Fruit fly (Drosophila melanogaster) whole organism, embryonic: ENCODE results near the gene CG17839.

Source experiments
- Awh ChIP-seq: fragments of 200-800 bp; sonication (Bioruptor generic); IDR thresholded peaks from 2 replicates; pipeline ENCODE4, ENCODE4 v1.3.6; 2022; ENCODE audit warnings: missing biosample characterization, missing genetic modification characterization
- Bteb2 ChIP-seq: fragments of 200-800 bp; sonication (Bioruptor generic); optimal IDR thresholded peaks from 2 replicates; lab custom pipeline; 2016; ENCODE audit warnings: missing biosample characterization, missing genetic modification characterization
- CG1024 ChIP-seq: fragments of 200-800 bp; sonication (Bioruptor generic); IDR thresholded peaks from 2 replicates; pipeline ENCODE4 v1.3.6; 2022; ENCODE audit warnings: missing biosample characterization, missing genetic modification characterization
- CG11093 ChIP-seq: fragments of 200-800 bp; sonication (Bioruptor generic); IDR thresholded peaks from 3 replicates; pipeline ENCODE4 v1.3.6; 2022; ENCODE audit warnings: missing biosample characterization, missing genetic modification characterization
- CG12104 ChIP-seq: fragments of 200-800 bp; sonication (Bioruptor generic); optimal IDR thresholded peaks from 3 replicates; lab custom pipeline; 2016; ENCODE audit warnings: missing biosample characterization, missing genetic modification characterization
- CG13894 ChIP-seq: fragments of 200-800 bp; sonication (Bioruptor generic); optimal IDR thresholded peaks from 3 replicates; lab custom pipeline; 2018; ENCODE audit warnings: missing biosample characterization, mild to moderate bottlenecking, missing genetic modification characterization, moderate library complexity
- CG14014 ChIP-seq: fragments of 200-800 bp; sonication (Bioruptor generic); IDR thresholded peaks from 2 replicates; pipeline ENCODE4 v1.3.6; 2022; ENCODE audit warnings: missing biosample characterization, missing genetic modification characterization
- CG15514 ChIP-seq: fragments of 200-800 bp; sonication (Bioruptor generic); optimal IDR thresholded peaks from 3 replicates; lab custom pipeline; 2017; ENCODE audit warnings: missing biosample characterization, missing genetic modification characterization, mild to moderate bottlenecking, moderate library complexity, missing genetic modification reagents
- CG1602 ChIP-seq: fragments of 200-800 bp; sonication (Bioruptor generic); optimal IDR thresholded peaks from 3 replicates; lab custom pipeline; 2016; ENCODE audit warnings: missing biosample characterization, missing genetic modification characterization
- CG18619 ChIP-seq: fragments of 200-800 bp; sonication (Bioruptor generic); optimal IDR thresholded peaks from 3 replicates; lab custom pipeline; 2017; ENCODE audit warnings: missing biosample characterization, mild to moderate bottlenecking, missing genetic modification characterization
- CG31365 ChIP-seq: fragments of 200-800 bp; sonication (Bioruptor generic); optimal IDR thresholded peaks from 2 replicates; lab custom pipeline; 2018; ENCODE audit warnings: missing biosample characterization, mild to moderate bottlenecking, missing genetic modification characterization
- CG31388 ChIP-seq: fragments of 200-800 bp; sonication (Bioruptor generic); optimal IDR thresholded peaks from 2 replicates; lab custom pipeline; 2016; ENCODE audit warnings: missing biosample characterization, missing genetic modification characterization
- CG32772 ChIP-seq: fragments of 200-800 bp; sonication (Bioruptor generic); IDR thresholded peaks from 2 replicates; pipeline ENCODE4 v1.3.6; 2022; ENCODE audit warnings: missing biosample characterization, missing genetic modification characterization
- CG4820 ChIP-seq: fragments of 200-800 bp; sonication (Bioruptor generic); optimal IDR thresholded peaks from 3 replicates; lab custom pipeline; 2016; ENCODE audit warnings: missing biosample characterization, missing genetic modification characterization
- CG8388 ChIP-seq: fragments of 200-800 bp; sonication (Bioruptor generic); optimal IDR thresholded peaks from 2 replicates; lab custom pipeline; 2019; ENCODE audit warnings: missing biosample characterization, mild to moderate bottlenecking, missing genetic modification characterization, moderate library complexity
- D19B ChIP-seq: fragments of 200-800 bp; sonication (Bioruptor generic); optimal IDR thresholded peaks from 2 replicates; lab custom pipeline; 2017; ENCODE audit warnings: missing biosample characterization, mild to moderate bottlenecking, missing genetic modification characterization
- ERR ChIP-seq: fragments of 200-800 bp; sonication (Bioruptor generic); optimal IDR thresholded peaks from 2 replicates; lab custom pipeline; 2016; ENCODE audit warnings: missing biosample characterization, missing genetic modification characterization
- Ets97D ChIP-seq: fragments of 200-800 bp; sonication (Bioruptor generic); optimal IDR thresholded peaks from 3 replicates; lab custom pipeline; 2016; ENCODE audit warnings: missing biosample characterization, missing genetic modification characterization
- HHEX ChIP-seq: fragments of 200-800 bp; sonication (Bioruptor generic); optimal IDR thresholded peaks from 3 replicates; lab custom pipeline; 2017; ENCODE audit warnings: missing biosample characterization, mild to moderate bottlenecking, missing genetic modification characterization, missing genetic modification reagents
- Jarid2 ChIP-seq: fragments of 200-800 bp; sonication (Bioruptor generic); optimal IDR thresholded peaks from 3 replicates; lab custom pipeline; 2017; ENCODE audit warnings: mild to moderate bottlenecking, missing biosample characterization, missing genetic modification reagents, missing genetic modification characterization
- Mes4 ChIP-seq: fragments of 200-800 bp; sonication (Bioruptor generic); optimal IDR thresholded peaks from 2 replicates; lab custom pipeline; 2016; ENCODE audit warnings: missing biosample characterization, missing genetic modification characterization
- Oaz ChIP-seq: fragments of 200-800 bp; sonication (Bioruptor generic); IDR thresholded peaks from 2 replicates; pipeline ENCODE4 v1.3.6; 2022; ENCODE audit warnings: missing biosample characterization, missing genetic modification characterization
- Optix ChIP-seq: fragments of 200-800 bp; sonication (Bioruptor generic); IDR thresholded peaks from 3 replicates; pipeline ENCODE4 v1.3.6; 2022; ENCODE audit warnings: missing biosample characterization, missing genetic modification characterization
- Sox102F ChIP-seq: fragments of 200-800 bp; sonication (Bioruptor generic); optimal IDR thresholded peaks from 2 replicates; lab custom pipeline; 2018; ENCODE audit warnings: missing biosample characterization, mild to moderate bottlenecking, missing genetic modification characterization, moderate library complexity
- Taf1 ChIP-seq: fragments of 200-800 bp; sonication (Bioruptor generic); IDR thresholded peaks from 2 replicates; pipeline ENCODE4 v1.3.6; 2022; ENCODE audit warnings: missing biosample characterization, missing genetic modification characterization
- Vsx1 ChIP-seq: fragments of 200-800 bp; sonication (Bioruptor generic); optimal IDR thresholded peaks from 2 replicates; lab custom pipeline; 2017; ENCODE audit warnings: missing biosample characterization, mild to moderate bottlenecking, missing genetic modification characterization, missing genetic modification reagents
- ab ChIP-seq: fragments of 200-800 bp; sonication (Bioruptor generic); optimal IDR thresholded peaks from 2 replicates; lab custom pipeline; 2016; ENCODE audit warnings: missing biosample characterization, missing genetic modification characterization
- bigmax ChIP-seq: fragments of 200-800 bp; sonication (Bioruptor generic); optimal IDR thresholded peaks from 2 replicates; lab custom pipeline; 2018; ENCODE audit warnings: missing biosample characterization, mild to moderate bottlenecking, missing genetic modification characterization
- disco-r ChIP-seq: fragments of 200-800 bp; sonication (Bioruptor generic); optimal IDR thresholded peaks from 2 replicates; lab custom pipeline; 2016; ENCODE audit warnings: missing biosample characterization, missing genetic modification characterization
- dysf ChIP-seq: fragments of 200-800 bp; sonication (Bioruptor generic); IDR thresholded peaks from 3 replicates; pipeline ENCODE4 v1.3.6; 2022; ENCODE audit warnings: missing biosample characterization, missing genetic modification characterization
- eve ChIP-seq, 2 experiments: fragments of >200 bp; optimal IDR thresholded peaks; 2 replicates each; lab custom pipeline; 2017; ENCODE audit warnings: missing biosample characterization in 2 of 2, missing genetic modification characterization in 2 of 2
- ftz-f1 ChIP-seq: fragments of 200-800 bp; sonication (Bioruptor generic); optimal IDR thresholded peaks from 2 replicates; lab custom pipeline; 2016; ENCODE audit warnings: missing biosample characterization, missing genetic modification characterization
- grn ChIP-seq: fragments of 200-800 bp; sonication (Bioruptor generic); optimal IDR thresholded peaks from 3 replicates; lab custom pipeline; 2017; ENCODE audit warnings: missing biosample characterization, missing genetic modification characterization
- h ChIP-seq: fragments of >200 bp; optimal IDR thresholded peaks from 2 replicates; lab custom pipeline; 2017
- hb ChIP-seq: fragments of 200-800 bp; sonication (Bioruptor generic); IDR thresholded peaks from 3 replicates; pipeline ENCODE4 v1.3.6; 2022; ENCODE audit warnings: missing biosample characterization, missing genetic modification characterization; ENCODE audit not compliant: partially characterized antibody
- hbn ChIP-seq: fragments of 200-800 bp; sonication (Bioruptor generic); IDR thresholded peaks from 2 replicates; pipeline ENCODE4 v1.3.6; 2022; ENCODE audit warnings: missing biosample characterization, missing genetic modification characterization; ENCODE audit not compliant: partially characterized antibody
- kni ChIP-seq: fragments of 200-800 bp; sonication (Bioruptor generic); optimal IDR thresholded peaks from 3 replicates; lab custom pipeline; 2017; ENCODE audit warnings: mild to moderate bottlenecking, missing biosample characterization, missing genetic modification reagents, missing genetic modification characterization
- nerfin-1 ChIP-seq: fragments of 200-800 bp; sonication (Bioruptor generic); optimal IDR thresholded peaks from 3 replicates; lab custom pipeline; 2019; ENCODE audit warnings: missing biosample characterization, mild to moderate bottlenecking, missing genetic modification characterization, moderate library complexity
- oc ChIP-seq: fragments of 200-800 bp; sonication (Bioruptor generic); optimal IDR thresholded peaks from 2 replicates; lab custom pipeline; 2018; ENCODE audit warnings: missing biosample characterization, mild to moderate bottlenecking, missing genetic modification characterization, moderate library complexity
- pzg ChIP-seq: fragments of 200-800 bp; sonication (Bioruptor generic); optimal IDR thresholded peaks from 3 replicates; lab custom pipeline; 2018; ENCODE audit warnings: missing biosample characterization, mild to moderate bottlenecking, missing genetic modification characterization, moderate library complexity
- repo ChIP-seq: fragments of 200-800 bp; sonication (Bioruptor generic); optimal IDR thresholded peaks from 2 replicates; lab custom pipeline; 2016; ENCODE audit warnings: missing biosample characterization, missing genetic modification characterization
- sd ChIP-seq: fragments of 200-800 bp; sonication (Bioruptor generic); optimal IDR thresholded peaks from 3 replicates; lab custom pipeline; 2018; ENCODE audit warnings: missing biosample characterization, mild to moderate bottlenecking, missing genetic modification characterization, moderate library complexity
- slou ChIP-seq: fragments of 200-800 bp; sonication (Bioruptor generic); optimal IDR thresholded peaks from 3 replicates; lab custom pipeline; 2016; ENCODE audit warnings: missing biosample characterization, missing genetic modification characterization
- sr ChIP-seq: fragments of 200-800 bp; sonication (Bioruptor generic); IDR thresholded peaks from 3 replicates; pipeline ENCODE4 v1.3.6; 2022; ENCODE audit warnings: missing biosample characterization, missing genetic modification characterization
- ssp ChIP-seq: fragments of 200-800 bp; sonication (Bioruptor generic); IDR thresholded peaks from 2 replicates; pipeline ENCODE4 v1.3.6; 2022; ENCODE audit warnings: missing biosample characterization, missing genetic modification characterization
- tin ChIP-seq: fragments of 200-800 bp; sonication (Bioruptor generic); optimal IDR thresholded peaks from 3 replicates; lab custom pipeline; 2016; ENCODE audit warnings: missing biosample characterization, missing genetic modification characterization
- wek ChIP-seq: fragments of 200-800 bp; sonication (Bioruptor generic); optimal IDR thresholded peaks from 3 replicates; lab custom pipeline; 2018; ENCODE audit warnings: missing biosample characterization, mild to moderate bottlenecking, missing genetic modification characterization, moderate library complexity
- yki ChIP-seq: fragments of >200 bp; optimal IDR thresholded peaks from 3 replicates; lab custom pipeline; 2018
- zen2 ChIP-seq: fragments of 200-800 bp; sonication (Bioruptor generic); IDR thresholded peaks from 3 replicates; pipeline ENCODE4 v1.3.6; 2022; ENCODE audit warnings: missing biosample characterization, missing genetic modification characterization; ENCODE audit not compliant: partially characterized antibody
- zf30C ChIP-seq: fragments of 200-800 bp; sonication (Bioruptor generic); optimal IDR thresholded peaks from 3 replicates; lab custom pipeline; 2018; ENCODE audit warnings: missing biosample characterization, mild to moderate bottlenecking, missing genetic modification characterization

The CG17839 gene

DNA sequence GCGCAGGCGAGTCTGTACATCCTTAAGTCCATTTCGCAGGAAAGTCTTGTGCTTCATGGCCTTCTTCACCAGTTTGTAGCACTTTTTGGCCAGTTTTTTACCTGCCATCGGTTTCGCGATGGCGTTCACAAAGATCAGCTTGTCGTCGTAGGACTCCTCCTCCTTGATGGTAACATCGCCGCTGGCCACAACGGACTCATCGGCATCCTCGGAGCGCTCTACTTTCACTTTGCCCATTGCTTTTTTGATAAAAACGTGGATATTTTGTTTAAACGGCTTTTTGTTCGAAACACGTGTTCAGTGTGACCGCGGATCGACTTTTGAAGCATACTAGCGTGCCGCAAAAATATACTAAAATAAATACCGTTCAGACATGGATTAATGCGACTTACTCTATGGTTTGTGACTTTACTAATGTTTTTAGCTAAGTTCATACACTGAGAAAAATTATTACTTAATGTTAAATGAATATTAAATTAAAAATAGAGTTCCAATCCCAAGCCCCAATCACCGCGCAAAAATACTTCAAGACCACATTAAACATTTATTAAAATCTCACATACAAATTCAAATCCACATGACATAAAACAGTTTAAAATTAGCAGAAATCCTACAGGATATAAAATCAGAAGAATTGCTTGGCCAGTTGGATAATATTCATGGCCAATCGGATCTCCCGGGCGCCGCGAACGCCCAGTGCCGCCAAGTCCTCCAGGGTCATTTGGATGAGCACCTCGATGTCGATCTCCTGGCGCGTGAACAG lies 2.9 kb upstream of the CG17839 start, which contains the start of gene NHP2 (continued):
- TF ChIP-seq kni (GFP tag; lab: Kevin White, UChicago) (no peak), Oaz (GFP tag; lab: Robert Waterston, UW) (peak; percentile 68), Awh (GFP tag; lab: Robert Waterston, UW) (peak; percentile 76), hbn (GFP tag; lab: Robert Waterston, UW) (no peak), CG12104 (GFP tag; lab: Kevin White, UChicago) (peak; percentile 78), tin (peak; percentile 80), CG18619 (peak; percentile 85), CG11093 (GFP tag; lab: Robert Waterston, UW) (peak; percentile 42; the same call in 2 of the 3 replicates), zen2 (GFP tag; lab: Robert Waterston, UW) (no peak), CG13894 (tag; lab: Kevin White, UChicago) (no peak), ftz-f1 (GFP tag; lab: Kevin White, UChicago) (no peak), bigmax (GFP tag; lab: Kevin White, UChicago) (no peak), CG1602 (GFP tag; lab: Kevin White, UChicago) (peak; percentile 73), Sox102F (GFP tag; lab: Kevin White, UChicago) (no peak), ab (GFP tag; lab: Kevin White, UChicago) (no peak), oc (tag; lab: Kevin White, UChicago) (no peak), CG31365 (peak; percentile 36), h (lab: Kevin White, UChicago) (no peak), hb (no peak), dysf (GFP tag; lab: Robert Waterston, UW) (peak; percentile 85), Vsx1 (GFP tag; lab: Kevin White, UChicago) (peak; percentile 78), ssp (GFP tag; lab: Robert Waterston, UW) (peak; percentile 65), repo (GFP tag; lab: Kevin White, UChicago) (no peak), Ets97D (peak; percentile 84), HHEX (peak; percentile 85), disco-r (GFP tag; lab: Kevin White, UChicago) (no peak), CG32772 (peak; percentile 69), sd (tag; lab: Kevin White, UChicago) (no peak), sr (no peak; the same call in 1 of the 3 replicates), yki (lab: Kevin White, UChicago) (no peak), slou (GFP tag; lab: Kevin White, UChicago) (peak; percentile 66), nerfin-1 (tag; lab: Kevin White, UChicago) (peak; percentile 65), D19B (GFP tag; lab: Kevin White, UChicago) (peak; percentile 73), ERR (GFP tag; lab: Kevin White, UChicago) (no peak), Optix (GFP tag; lab: Robert Waterston, UW) (no peak), CG31388 (GFP tag; lab: Kevin White, UChicago) (peak; percentile 16), zf30C (GFP tag; lab: Kevin White, UChicago) (peak; percentile 96), Bteb2 (GFP tag; lab: Kevin White, UChicago) (peak; percentile 76), Mes4 (GFP tag; lab: Kevin White, UChicago) (no peak), CG4820 (GFP tag; lab: Kevin White, UChicago) (peak; percentile 62), Jarid2 (GFP tag; lab: Kevin White, UChicago) (no peak), wek (GFP tag; lab: Kevin White, UChicago) (peak; percentile 72), Taf1 (GFP tag; lab: Robert Waterston, UW) (peak; percentile 45; the same call in 1 of the 2 replicates), CG14014 (peak; percentile 88), CG15514 (peak; percentile 82), CG8388 (GFP tag; lab: Kevin White, UChicago) (peak; percentile 80), grn (GFP tag; lab: Kevin White, UChicago) (no peak), eve (GFP tag; optimal IDR thresholded peaks at IDR 0.05; lab: Kevin White, UChicago) (no peak), pzg (peak; percentile 94), CG1024 (GFP tag; lab: Robert Waterston, UW) (peak; percentile 71)
